Fruit fly (Drosophila melanogaster) Kc167 (cell line): ENCODE results near the gene CG9133.

Experiments
- Myc ChIP-seq: fragments of >200 bp; optimal IDR thresholded peaks from 2 replicates; lab custom pipeline; 2017; ENCODE audit warnings: missing external identifiers
- Sin3A ChIP-seq: fragments of >200 bp; optimal IDR thresholded peaks from 2 replicates; lab custom pipeline; 2018; ENCODE audit warnings: missing external identifiers
- h ChIP-seq: fragments of >200 bp; optimal IDR thresholded peaks from 3 replicates; lab custom pipeline; 2018; ENCODE audit warnings: missing external identifiers
- insv ChIP-seq: fragments of >200 bp; optimal IDR thresholded peaks from 3 replicates; lab custom pipeline; 2018; ENCODE audit warnings: missing external identifiers
- psq ChIP-seq: fragments of >200 bp; optimal IDR thresholded peaks from 2 replicates; lab custom pipeline; 2017; ENCODE audit warnings: missing external identifiers
- ttk ChIP-seq: sonication (Bioruptor generic); optimal IDR thresholded peaks from 2 replicates; lab custom pipeline; 2017; ENCODE audit warnings: missing external identifiers

Gene CG9133

DNA sequence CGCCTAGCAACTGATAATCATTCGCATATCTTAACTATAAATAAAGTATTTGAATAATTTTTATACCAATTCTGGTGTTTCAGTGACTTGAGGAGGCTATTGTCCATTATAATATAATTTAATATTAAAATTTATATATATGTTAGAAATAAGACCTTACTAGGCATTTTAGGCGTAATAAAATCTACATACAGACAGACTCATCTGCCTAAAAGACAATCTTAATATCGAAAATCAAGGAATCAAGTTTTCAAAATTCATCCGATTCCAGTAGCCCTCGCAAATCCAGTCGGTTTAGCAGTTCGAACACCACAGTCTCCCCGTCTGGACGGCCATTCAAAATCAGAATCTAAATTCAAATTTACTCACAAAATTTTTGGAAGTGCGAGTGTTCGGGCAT is at the start of gene CG9133, which contains the start of gene CG9130:
TSS of gene CG9133 (plus strand) at position 301 of the 400 bp plus-strand sequence.
TSS of gene CG9130 (plus strand) at position 301 of the 400 bp plus-strand sequence.
- no peak for TF ChIP-seq ttk (lab: Kevin White, UChicago)
- no peak for TF ChIP-seq Myc
- TF ChIP-seq Sin3A (lab: Kevin White, UChicago), result no peak

DNA sequence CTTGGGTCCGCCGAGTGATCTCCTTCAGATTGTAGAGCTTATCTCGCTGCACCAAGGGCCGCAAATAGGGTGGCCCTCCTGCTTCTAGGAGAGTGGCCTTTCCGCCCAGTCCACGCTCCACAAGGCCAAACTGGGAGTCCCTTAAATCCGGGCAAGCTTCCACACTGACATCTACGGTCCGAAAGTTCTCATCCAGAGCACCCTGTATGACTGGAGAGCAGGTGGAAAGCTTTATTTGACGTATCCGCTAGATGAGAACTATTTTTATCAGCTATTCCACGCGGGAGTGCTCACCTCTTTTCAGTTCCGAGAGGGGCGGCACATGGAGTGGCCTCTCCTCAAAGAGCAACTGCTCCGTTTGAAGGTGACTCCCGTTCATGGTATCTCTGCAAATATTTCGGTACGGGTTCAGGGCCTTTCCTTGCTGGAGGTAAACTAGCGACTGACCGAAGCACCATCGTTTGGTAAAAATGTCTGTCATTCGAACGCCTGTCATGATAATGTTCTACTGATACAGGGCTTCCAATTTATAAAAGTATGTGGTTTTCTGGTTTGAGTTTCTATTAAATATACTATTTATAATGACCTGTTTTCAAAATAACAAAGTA is 49.1 kb upstream of the CG9133 start, which contains the start of gene meep:
TSS of gene meep (minus strand) at position 449 of the 608 bp plus-strand sequence.
- TF ChIP-seq psq (no peak), Myc (no peak), insv (lab: Kevin White, UChicago) (no peak), h (no peak), ttk (lab: Kevin White, UChicago) (no peak), Sin3A (lab: Kevin White, UChicago) (no peak)

DNA sequence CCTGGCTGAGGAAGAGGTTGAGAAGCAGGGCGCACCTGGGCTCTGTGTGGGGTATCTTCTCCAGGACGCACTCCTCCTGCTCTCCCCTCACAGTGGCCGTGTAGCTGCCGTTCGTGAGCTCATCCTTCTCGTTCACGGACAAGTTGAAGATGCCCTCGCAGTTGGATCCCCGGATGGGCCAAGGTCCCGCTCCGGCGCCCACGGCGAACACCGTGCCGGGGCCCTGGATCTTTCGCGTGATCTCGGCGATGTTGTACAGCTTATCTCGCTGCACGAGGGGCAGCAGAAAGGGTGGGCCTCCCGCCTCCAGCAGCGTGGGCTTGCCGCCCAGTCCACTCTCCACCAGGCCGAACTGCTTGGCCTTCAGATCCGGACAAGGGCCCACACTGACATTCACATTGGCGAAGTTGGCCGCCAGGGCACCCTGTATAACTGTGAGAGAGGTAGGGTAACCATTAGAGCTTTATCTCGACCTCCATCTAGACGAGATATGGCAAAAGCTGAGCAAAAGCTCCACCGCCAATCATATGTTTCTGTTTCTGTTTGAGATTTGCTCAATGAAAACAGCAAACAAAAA is 47.9 kb upstream of the CG9133 start:
- TF ChIP-seq h (no peak), psq (no peak), Myc (no peak), insv (lab: Kevin White, UChicago) (no peak), ttk (lab: Kevin White, UChicago) (no peak), Sin3A (lab: Kevin White, UChicago) (no peak)

DNA sequence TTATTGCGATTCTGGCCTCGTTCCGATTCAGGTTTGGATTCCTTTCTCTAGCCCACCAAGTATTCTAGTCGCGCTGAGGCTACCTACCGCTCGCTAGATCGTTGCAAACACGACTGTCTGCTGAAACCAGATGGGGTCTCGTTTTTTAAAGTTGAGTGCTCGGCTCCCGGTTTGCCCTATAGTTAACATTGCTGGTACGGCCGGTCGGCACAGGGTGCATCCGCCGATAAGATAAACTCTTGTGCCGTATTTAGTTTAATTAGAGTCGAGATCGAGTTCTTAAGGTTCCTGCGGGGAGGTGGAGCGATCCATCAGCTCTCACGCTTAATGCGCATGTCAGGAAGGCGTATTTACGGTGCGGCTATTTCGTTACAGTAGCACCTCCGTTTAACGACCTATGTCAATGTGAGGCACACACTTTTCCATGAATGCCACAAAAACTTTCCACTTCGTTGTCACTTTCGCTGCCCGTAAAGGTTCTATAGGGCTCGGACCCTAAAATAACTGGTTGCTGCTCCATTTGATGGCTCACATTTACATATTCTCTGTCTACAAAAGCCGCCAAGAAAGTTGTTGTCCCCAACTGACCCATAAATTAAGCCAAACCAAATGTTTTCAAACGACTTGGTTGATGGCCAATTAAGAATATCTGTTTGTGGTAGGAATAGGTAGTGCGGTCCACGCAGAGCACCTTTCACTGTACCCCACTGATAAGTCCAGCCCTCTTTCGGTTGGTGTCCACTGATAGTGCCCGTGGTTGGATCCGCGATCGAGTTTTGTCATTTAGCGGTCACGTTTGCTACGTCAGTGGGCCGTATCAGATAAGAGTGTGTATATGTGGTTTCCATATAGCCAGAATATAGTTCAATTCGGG is 46.9 kb upstream of the CG9133 start, which contains the start of gene CG9119:
TSS of gene CG9119 (minus strand) at position 122 of the 874 bp plus-strand sequence.
- TF ChIP-seq ttk (lab: Kevin White, UChicago), result no peak
- TF ChIP-seq psq, result no peak
- no peak for TF ChIP-seq Sin3A (lab: Kevin White, UChicago)
- no peak for TF ChIP-seq insv (lab: Kevin White, UChicago)

DNA sequence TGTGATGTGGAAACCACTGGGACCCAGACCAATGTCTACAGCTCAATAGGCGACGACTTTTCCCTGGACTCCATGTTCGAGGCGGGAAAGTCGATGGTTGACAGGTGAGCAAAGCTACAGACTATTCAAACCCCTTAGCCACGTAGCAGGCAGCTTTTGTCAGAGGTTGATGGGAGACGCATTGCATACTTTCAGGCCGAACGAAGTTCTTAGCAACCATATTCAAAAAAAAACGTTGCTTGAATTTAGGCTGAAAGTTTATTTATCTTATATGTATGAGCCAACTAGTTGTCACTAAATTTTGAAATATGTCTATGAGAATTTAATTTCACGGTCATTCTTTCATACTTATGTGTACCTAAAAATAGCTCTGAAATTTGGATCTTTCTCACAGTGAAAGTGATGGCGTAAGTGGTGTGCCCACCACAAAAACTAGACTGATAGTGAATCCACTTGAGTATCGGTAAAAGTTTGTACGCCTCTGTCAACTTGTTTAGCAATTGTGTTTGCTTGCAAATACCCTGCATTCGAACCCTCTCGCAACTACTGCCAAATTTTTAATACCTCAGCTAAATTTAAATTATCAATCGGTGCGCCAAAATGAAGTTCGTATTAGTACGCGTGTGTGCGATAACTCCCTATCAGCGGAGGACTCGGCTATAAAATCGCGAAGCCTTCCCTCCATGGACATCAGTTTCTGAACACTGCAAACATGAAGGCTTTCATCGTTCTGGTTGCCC is 45.0 kb upstream of the CG9133 start, which contains the start of gene LysB:
TSS of gene LysB (plus strand) at position 690 of the 740 bp plus-strand sequence.
- TF ChIP-seq Myc (no peak), Sin3A (lab: Kevin White, UChicago) (no peak), h (no peak), psq (no peak), insv (lab: Kevin White, UChicago) (no peak), ttk (lab: Kevin White, UChicago) (no peak)

DNA sequence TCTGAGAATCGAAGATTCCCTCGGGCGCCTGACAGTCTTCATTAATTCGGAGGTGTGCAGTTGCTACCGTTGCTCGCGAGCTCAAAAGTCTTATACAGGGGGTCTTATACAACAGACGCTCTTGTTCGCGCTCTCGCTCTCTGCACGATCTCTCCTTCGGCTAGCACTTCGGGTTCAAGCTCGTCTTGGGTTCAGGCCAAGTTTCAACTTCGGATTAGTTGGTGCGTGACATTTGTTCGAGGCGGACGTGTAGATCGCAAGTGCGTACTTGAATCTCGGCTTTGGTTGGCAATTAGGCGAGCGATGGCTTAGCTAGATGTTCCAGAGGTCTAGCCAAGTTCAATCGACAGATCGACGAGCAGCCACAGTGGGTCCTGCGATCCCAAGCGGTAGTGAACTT is 43.6 kb upstream of the CG9133 start:
- TF ChIP-seq psq (no peak), Myc (no peak), insv (lab: Kevin White, UChicago) (no peak), ttk (lab: Kevin White, UChicago) (no peak), Sin3A (lab: Kevin White, UChicago) (no peak), h (no peak)

DNA sequence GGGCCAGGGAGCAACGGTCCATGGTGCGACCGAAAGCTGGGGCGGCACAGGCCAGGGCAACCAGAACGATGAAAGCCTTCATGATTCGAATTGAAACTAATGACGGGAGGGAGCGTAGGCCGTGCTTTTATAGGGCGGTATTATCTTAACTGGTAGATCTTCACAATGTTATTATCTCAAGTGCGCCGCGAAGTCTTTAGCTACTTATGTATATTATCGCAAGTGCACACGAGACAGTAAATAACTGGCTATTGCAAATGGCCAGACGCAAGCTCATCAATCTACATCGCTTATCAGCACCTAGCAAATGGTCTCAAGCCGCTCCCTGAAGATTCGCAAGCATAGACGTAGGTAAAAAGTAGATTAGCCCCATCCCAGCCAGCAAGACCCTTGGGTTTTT is 40.7 kb upstream of the CG9133 start, which contains the start of gene LysD:
TSS of gene LysD (minus strand) at position 101 of the 400 bp plus-strand sequence.
- TF ChIP-seq insv (lab: Kevin White, UChicago), result no peak
- no peak for TF ChIP-seq ttk (lab: Kevin White, UChicago)
- no peak for TF ChIP-seq Myc
- no peak for TF ChIP-seq psq
- no peak for TF ChIP-seq h
- TF ChIP-seq Sin3A (lab: Kevin White, UChicago), result no peak

- TF ChIP-seq Sin3A (lab: Kevin White, UChicago) (no peak), h (no peak), Myc (no peak), psq (no peak), insv (lab: Kevin White, UChicago) (no peak), ttk (lab: Kevin White, UChicago) (no peak)
Observed at dm6 chr3L:1212113-1212512, 39.7 kb upstream of the CG9133 start.

dm6 chr3L:1212571-1212970 is 39.2 kb upstream of the CG9133 start, which contains the start of gene LysE:
TSS of gene LysE (plus strand) at chr3L:1212827.
- no peak for TF ChIP-seq psq

- TF ChIP-seq insv (lab: Kevin White, UChicago) (no peak), Sin3A (lab: Kevin White, UChicago) (no peak), Myc (no peak)
Observed at dm6 chr3L:1216460-1216859, 35.4 kb upstream of the CG9133 start.

dm6 chr3L:1218596-1218995 is 33.2 kb upstream of the CG9133 start, which contains the start of gene LysP:
TSS of gene LysP (minus strand) at chr3L:1218696.
- TF ChIP-seq h (no peak), psq (no peak), insv (lab: Kevin White, UChicago) (no peak), ttk (lab: Kevin White, UChicago) (no peak), Sin3A (lab: Kevin White, UChicago) (no peak), Myc (no peak)

- no peak for TF ChIP-seq Sin3A (lab: Kevin White, UChicago)
- no peak for TF ChIP-seq Myc
- no peak for TF ChIP-seq psq
- TF ChIP-seq insv (lab: Kevin White, UChicago), result no peak
- TF ChIP-seq ttk (lab: Kevin White, UChicago), result no peak
- TF ChIP-seq h, result no peak
Observed at dm6 chr3L:1227303-1227797, 24.5 kb upstream of the CG9133 start, which contains the start of gene LysS. TSS of gene LysS (plus strand) at chr3L:1227747.
